Fruit fly (Drosophila melanogaster) whole organism, embryonic: Measurements from ENCODE around the gene Tsp97E.

Source experiments
- Atf-2 ChIP-seq: fragments of 200-800 bp; sonication (Bioruptor generic); optimal IDR thresholded peaks from 2 replicates; lab custom pipeline; 2016; ENCODE audit warnings: missing biosample characterization, missing genetic modification characterization
- CG10366 ChIP-seq: fragments of 200-800 bp; sonication (Bioruptor generic); IDR thresholded peaks from 2 replicates; pipeline ENCODE4 v1.3.6; 2022; ENCODE audit warnings: missing biosample characterization, missing genetic modification characterization
- CG10543 ChIP-seq: fragments of 200-800 bp; sonication (Bioruptor generic); optimal IDR thresholded peaks from 3 replicates; lab custom pipeline; 2017; ENCODE audit warnings: missing biosample characterization, mild to moderate bottlenecking, missing genetic modification characterization, moderate library complexity
- CG11504 ChIP-seq: fragments of 200-800 bp; sonication (Bioruptor generic); optimal IDR thresholded peaks from 3 replicates; lab custom pipeline; 2019; ENCODE audit warnings: missing biosample characterization, mild to moderate bottlenecking, missing genetic modification characterization, moderate library complexity
- CG11695 ChIP-seq: fragments of 200-800 bp; sonication (Bioruptor generic); IDR thresholded peaks from 3 replicates; pipeline ENCODE4 v1.3.6; 2022; ENCODE audit warnings: missing biosample characterization, missing genetic modification characterization
- CG12236 ChIP-seq: fragments of 200-800 bp; sonication (Bioruptor generic); optimal IDR thresholded peaks from 2 replicates; lab custom pipeline; 2016; ENCODE audit warnings: missing biosample characterization, missing genetic modification characterization
- CG12769 ChIP-seq: fragments of 200-800 bp; sonication (Bioruptor generic); optimal IDR thresholded peaks from 2 replicates; lab custom pipeline; 2019; ENCODE audit warnings: missing biosample characterization, mild to moderate bottlenecking, missing genetic modification characterization, moderate library complexity
- CG13624 ChIP-seq: fragments of 200-800 bp; sonication (Bioruptor generic); optimal IDR thresholded peaks from 2 replicates; lab custom pipeline; 2016; ENCODE audit warnings: missing biosample characterization, missing genetic modification characterization
- CG16779 ChIP-seq: fragments of 200-800 bp; sonication (Bioruptor generic); IDR thresholded peaks from 2 replicates; pipeline ENCODE4 v1.3.6; 2022; ENCODE audit warnings: missing biosample characterization, missing genetic modification characterization
- CG2678 ChIP-seq: fragments of 200-800 bp; sonication (Bioruptor generic); optimal IDR thresholded peaks from 3 replicates; lab custom pipeline; 2019; ENCODE audit warnings: missing biosample characterization, mild to moderate bottlenecking, missing genetic modification characterization, moderate library complexity
- CG31365 ChIP-seq: fragments of 200-800 bp; sonication (Bioruptor generic); optimal IDR thresholded peaks from 2 replicates; lab custom pipeline; 2018; ENCODE audit warnings: missing biosample characterization, mild to moderate bottlenecking, missing genetic modification characterization
- CG32767 ChIP-seq: fragments of 200-800 bp; sonication (Bioruptor generic); IDR thresholded peaks from 2 replicates; pipeline ENCODE4 v1.3.6; 2022; ENCODE audit warnings: missing biosample characterization, missing genetic modification characterization
- CG3281 ChIP-seq: fragments of 200-800 bp; sonication (Bioruptor generic); optimal IDR thresholded peaks from 3 replicates; lab custom pipeline; 2017; ENCODE audit warnings: missing biosample characterization, mild to moderate bottlenecking, missing genetic modification characterization
- CG34224 ChIP-seq: fragments of 200-800 bp; sonication (Bioruptor generic); IDR thresholded peaks from 3 replicates; pipeline ENCODE4 v1.3.6; 2022; ENCODE audit warnings: missing biosample characterization, missing genetic modification characterization; ENCODE audit not compliant: partially characterized antibody
- CG3726 ChIP-seq: fragments of 200-800 bp; sonication (Bioruptor generic); IDR thresholded peaks from 3 replicates; pipeline ENCODE4, ENCODE4 v1.3.6; 2022; ENCODE audit warnings: missing biosample characterization, missing genetic modification characterization
- CG4424 ChIP-seq: fragments of 200-800 bp; sonication (Bioruptor generic); optimal IDR thresholded peaks from 3 replicates; lab custom pipeline; 2016; ENCODE audit warnings: missing biosample characterization, missing genetic modification characterization
- CG6683 ChIP-seq: fragments of 200-800 bp; sonication (Bioruptor generic); optimal IDR thresholded peaks from 2 replicates; lab custom pipeline; 2017; ENCODE audit warnings: missing biosample characterization, mild to moderate bottlenecking, missing genetic modification characterization, missing genetic modification reagents
- CG7786 ChIP-seq: fragments of 200-800 bp; sonication (Bioruptor generic); optimal IDR thresholded peaks from 2 replicates; lab custom pipeline; 2016; ENCODE audit warnings: missing biosample characterization, missing genetic modification characterization
- CG7928 ChIP-seq: fragments of 200-800 bp; sonication (Bioruptor generic); optimal IDR thresholded peaks from 2 replicates; lab custom pipeline; 2017; ENCODE audit warnings: missing biosample characterization, mild to moderate bottlenecking, missing genetic modification characterization
- CG9817 ChIP-seq: fragments of 200-800 bp; sonication (Bioruptor generic); optimal IDR thresholded peaks from 2 replicates; lab custom pipeline; 2018; ENCODE audit warnings: missing biosample characterization, mild to moderate bottlenecking, missing genetic modification characterization, moderate library complexity
- Deaf1 ChIP-seq: fragments of 200-800 bp; optimal IDR thresholded peaks from 3 replicates; lab custom pipeline; 2019; ENCODE audit warnings: missing biosample characterization, mild to moderate bottlenecking, missing genetic modification characterization, moderate library complexity
- Ets65A ChIP-seq: fragments of 200-800 bp; sonication (Bioruptor generic); peaks from one replicate; lab custom pipeline; 2016; ENCODE audit warnings: missing biosample characterization, missing genetic modification characterization
- H2.0 ChIP-seq: fragments of 200-800 bp; sonication (Bioruptor generic); IDR thresholded peaks from 2 replicates; pipeline ENCODE4 v1.3.6; 2022; ENCODE audit warnings: missing biosample characterization, missing genetic modification characterization
- HLH3B ChIP-seq: fragments of 200-800 bp; sonication (Bioruptor generic); IDR thresholded peaks from 2 replicates; pipeline ENCODE4 v1.3.6; 2022; ENCODE audit warnings: missing biosample characterization, missing genetic modification characterization
- NfI ChIP-seq: fragments of 200-800 bp; sonication (Bioruptor generic); optimal IDR thresholded peaks from 3 replicates; lab custom pipeline; 2018; ENCODE audit warnings: missing biosample characterization, mild to moderate bottlenecking, missing genetic modification characterization, moderate library complexity
- Oli ChIP-seq: fragments of 200-800 bp; sonication (Bioruptor generic); optimal IDR thresholded peaks from 2 replicates; lab custom pipeline; 2018; ENCODE audit warnings: missing biosample characterization, mild to moderate bottlenecking, missing genetic modification characterization, moderate library complexity
- Sox102F ChIP-seq: fragments of 200-800 bp; sonication (Bioruptor generic); optimal IDR thresholded peaks from 2 replicates; lab custom pipeline; 2018; ENCODE audit warnings: missing biosample characterization, mild to moderate bottlenecking, missing genetic modification characterization, moderate library complexity
- btn ChIP-seq: fragments of 200-800 bp; sonication (Bioruptor generic); optimal IDR thresholded peaks from 2 replicates; lab custom pipeline; 2016; ENCODE audit warnings: missing biosample characterization, missing genetic modification characterization
- ci ChIP-seq: fragments of 200-800 bp; sonication (Bioruptor generic); IDR thresholded peaks from 3 replicates; pipeline ENCODE4 v1.3.6; 2022; ENCODE audit warnings: missing biosample characterization, missing genetic modification characterization
- crc ChIP-seq: fragments of 200-800 bp; sonication (Bioruptor generic); optimal IDR thresholded peaks from 2 replicates; lab custom pipeline; 2016; ENCODE audit warnings: missing biosample characterization, missing genetic modification characterization
- dmrt99B ChIP-seq: fragments of 200-800 bp; sonication (Bioruptor generic); optimal IDR thresholded peaks from 2 replicates; lab custom pipeline; 2018; ENCODE audit warnings: missing biosample characterization, mild to moderate bottlenecking, missing genetic modification characterization, moderate library complexity
- dpn ChIP-seq, 2 experiments: fragments of 200-800 bp; sonication (Bioruptor generic); optimal IDR thresholded peaks; 3 replicates each; lab custom pipeline; 2016; ENCODE audit warnings: missing biosample characterization in 2 of 2, missing genetic modification characterization in 2 of 2
- ems ChIP-seq: fragments of 200-800 bp; sonication (Bioruptor generic); optimal IDR thresholded peaks from 3 replicates; lab custom pipeline; 2016; ENCODE audit warnings: missing biosample characterization, missing genetic modification characterization
- eve ChIP-seq, 2 experiments: fragments of >200 bp; optimal IDR thresholded peaks; 2 replicates each; lab custom pipeline; 2017; ENCODE audit warnings: missing biosample characterization in 2 of 2, missing genetic modification characterization in 2 of 2
- eyg ChIP-seq: fragments of 200-800 bp; sonication (Bioruptor generic); optimal IDR thresholded peaks from 3 replicates; lab custom pipeline; 2016; ENCODE audit warnings: missing biosample characterization, missing genetic modification characterization
- fd96Cb ChIP-seq: fragments of 200-800 bp; sonication (Bioruptor generic); optimal IDR thresholded peaks from 2 replicates; lab custom pipeline; 2018; ENCODE audit warnings: missing biosample characterization, mild to moderate bottlenecking, missing genetic modification characterization, moderate library complexity
- gcm2 ChIP-seq: fragments of 200-800 bp; sonication (Bioruptor generic); optimal IDR thresholded peaks from 2 replicates; lab custom pipeline; 2016; ENCODE audit warnings: missing biosample characterization, missing genetic modification characterization
- gro ChIP-seq: fragments of 200-800 bp; sonication (Bioruptor generic); optimal IDR thresholded peaks from 2 replicates; lab custom pipeline; 2016; ENCODE audit warnings: missing biosample characterization, missing genetic modification characterization
- ham ChIP-seq: fragments of 200-800 bp; sonication (Bioruptor generic); IDR thresholded peaks from 2 replicates; pipeline ENCODE4 v1.3.6; 2022; ENCODE audit warnings: missing biosample characterization, missing genetic modification characterization
- ind ChIP-seq: fragments of 200-800 bp; sonication (Bioruptor generic); optimal IDR thresholded peaks from 3 replicates; lab custom pipeline; 2016; ENCODE audit warnings: missing biosample characterization, missing genetic modification characterization
- inv ChIP-seq: fragments of 200-800 bp; sonication (Bioruptor generic); IDR thresholded peaks from 2 replicates; pipeline ENCODE4 v1.3.6; 2022; ENCODE audit warnings: missing biosample characterization, missing genetic modification characterization; ENCODE audit not compliant: partially characterized antibody
- maf-S ChIP-seq: fragments of 200-800 bp; sonication (Bioruptor generic); optimal IDR thresholded peaks from 2 replicates; lab custom pipeline; 2016; ENCODE audit warnings: missing biosample characterization, missing genetic modification characterization
- pb ChIP-seq: fragments of 200-800 bp; sonication (Bioruptor generic); optimal IDR thresholded peaks from 3 replicates; lab custom pipeline; 2016; ENCODE audit warnings: missing biosample characterization, missing genetic modification characterization
- pho ChIP-seq: fragments of 200-800 bp; sonication (Bioruptor generic); optimal IDR thresholded peaks from 2 replicates; lab custom pipeline; 2016; ENCODE audit warnings: missing biosample characterization, missing genetic modification characterization
- ranshi ChIP-seq: fragments of 200-800 bp; sonication (Bioruptor generic); IDR thresholded peaks from 2 replicates; pipeline ENCODE4 v1.3.6; 2022; ENCODE audit warnings: missing biosample characterization, missing genetic modification characterization
- sc ChIP-seq, 3 experiments: fragments of >200 bp in 2 of 3; fragments of 200-800 bp in 1 of 3; sonication (Bioruptor generic) in 1 of 3; optimal IDR thresholded peaks; 2 replicates in 2 of 3; 3 replicates in 1 of 3; lab custom pipeline; 2017; ENCODE audit warnings: mild to moderate bottlenecking in 1 of 3, missing biosample characterization in 1 of 3, missing genetic modification characterization in 1 of 3, missing genetic modification reagents in 1 of 3
- sd ChIP-seq: fragments of 200-800 bp; sonication (Bioruptor generic); optimal IDR thresholded peaks from 3 replicates; lab custom pipeline; 2018; ENCODE audit warnings: missing biosample characterization, mild to moderate bottlenecking, missing genetic modification characterization, moderate library complexity
- shn ChIP-seq: fragments of 200-800 bp; sonication (Bioruptor generic); optimal IDR thresholded peaks from 3 replicates; lab custom pipeline; 2016; ENCODE audit warnings: missing biosample characterization, missing genetic modification characterization
- tio ChIP-seq: fragments of 200-800 bp; sonication (Bioruptor generic); optimal IDR thresholded peaks from 2 replicates; lab custom pipeline; 2017; ENCODE audit warnings: missing biosample characterization, missing genetic modification characterization, inconsistent platforms
- zfh1 ChIP-seq: fragments of 200-800 bp; sonication (Bioruptor generic); IDR thresholded peaks from 3 replicates; pipeline ENCODE4 v1.3.6; 2022; ENCODE audit warnings: missing biosample characterization, missing genetic modification characterization
- zfh2 ChIP-seq: fragments of 200-800 bp; sonication (Bioruptor generic); optimal IDR thresholded peaks from 2 replicates; lab custom pipeline; 2016; ENCODE audit warnings: missing biosample characterization, missing genetic modification characterization

The Tsp97E gene

DNA sequence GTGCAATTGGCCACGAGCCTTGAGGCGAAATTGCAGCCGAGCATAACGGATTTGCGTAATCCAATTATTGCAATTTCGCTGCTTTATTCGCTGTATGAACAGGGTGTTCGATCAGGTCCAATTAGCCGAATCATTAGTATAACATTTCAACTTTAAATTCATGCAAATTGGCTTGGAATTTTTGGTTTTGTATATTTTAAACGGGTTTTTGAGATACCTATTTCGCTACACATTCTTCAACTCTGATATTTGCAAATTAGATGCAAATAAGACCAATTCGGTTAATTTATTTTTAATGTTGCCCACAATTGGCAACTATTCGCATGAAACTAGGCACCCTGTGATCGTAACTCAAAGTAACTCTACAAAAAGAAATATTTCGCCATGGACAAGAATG, 11.1 kb downstream of the Tsp97E start (continued):
- no peak for TF ChIP-seq Deaf1
- no peak for TF ChIP-seq CG32767 (GFP tag; lab: Robert Waterston, UW)
- TF ChIP-seq ems (GFP tag; lab: Kevin White, UChicago), result no peak
- peak; percentile 21 for TF ChIP-seq CG3281 (GFP tag; lab: Kevin White, UChicago)
- TF ChIP-seq CG12769 (tag; lab: Kevin White, UChicago), result peak; percentile 44
- no peak for TF ChIP-seq CG16779
- TF ChIP-seq CG12236 (GFP tag; lab: Kevin White, UChicago), result peak; percentile 11
- TF ChIP-seq pb (GFP tag; lab: Kevin White, UChicago), result no peak
- no peak for TF ChIP-seq CG3726 (GFP tag; lab: Robert Waterston, UW)
- TF ChIP-seq CG31365 (tag; lab: Kevin White, UChicago), result no peak
- TF ChIP-seq sd (tag; lab: Kevin White, UChicago), result peak; percentile 73
- peak; percentile 11 for TF ChIP-seq Oli (tag; lab: Kevin White, UChicago)
- peak; percentile 43 for TF ChIP-seq CG13624 (GFP tag; lab: Kevin White, UChicago)
- peak; percentile 30 for TF ChIP-seq maf-S
- TF ChIP-seq gcm2 (GFP tag; lab: Kevin White, UChicago), result peak; percentile 16
- no peak for TF ChIP-seq sc (optimal IDR thresholded peaks at IDR 0.05; lab: Kevin White, UChicago)
- TF ChIP-seq sc (GFP tag; optimal IDR thresholded peaks at IDR 0.05; lab: Kevin White, UChicago), result no peak
- peak; percentile 2 for TF ChIP-seq btn (GFP tag; lab: Kevin White, UChicago)
- no peak for TF ChIP-seq ham (GFP tag; lab: Robert Waterston, UW)
- TF ChIP-seq CG11504 (tag; lab: Kevin White, UChicago), result peak; percentile 15
- peak; percentile 20 for TF ChIP-seq gro (GFP tag; lab: Kevin White, UChicago)
- peak; percentile 28 for TF ChIP-seq fd96Cb
- peak; percentile 31 for TF ChIP-seq CG9817 (tag; lab: Kevin White, UChicago)
- TF ChIP-seq CG6683, result no peak
- TF ChIP-seq CG10543 (GFP tag; lab: Kevin White, UChicago), result no peak
- TF ChIP-seq ind (GFP tag; lab: Kevin White, UChicago), result no peak
- peak in 1 of 2 experiments; percentile 49 for TF ChIP-seq dpn (GFP tag; optimal IDR thresholded peaks at IDR 0.05; lab: Kevin White, UChicago)
- peak; percentile 8 for TF ChIP-seq CG2678
- peak; percentile 12; the same call in 1 of the 3 replicates for TF ChIP-seq CG11695 (GFP tag; lab: Robert Waterston, UW)
- peak; percentile 35 for TF ChIP-seq Atf-2
- TF ChIP-seq eve (GFP tag; optimal IDR thresholded peaks at IDR 0.05; lab: Kevin White, UChicago), result peak in 1 of 2 experiments; percentile 73
- TF ChIP-seq ci, result no peak
- peak; percentile 63 for TF ChIP-seq Sox102F (GFP tag; lab: Kevin White, UChicago)
- peak; percentile 25 for TF ChIP-seq crc (GFP tag; lab: Kevin White, UChicago)
- TF ChIP-seq Ets65A (GFP tag; lab: Kevin White, UChicago), result peak; percentile 94
- TF ChIP-seq H2.0, result peak; percentile 7; the same call in 1 of the 2 replicates
- TF ChIP-seq shn (GFP tag; lab: Kevin White, UChicago), result peak; percentile 52
- TF ChIP-seq tio (GFP tag; lab: Kevin White, UChicago), result peak; percentile 20
- TF ChIP-seq CG7786 (GFP tag; lab: Kevin White, UChicago), result peak; percentile 30
- TF ChIP-seq zfh2, result peak; percentile 49
- TF ChIP-seq CG34224 (GFP tag; lab: Robert Waterston, UW), result no peak
- no peak for TF ChIP-seq zfh1 (GFP tag; lab: Robert Waterston, UW)
- TF ChIP-seq CG7928, result no peak
- no peak for TF ChIP-seq inv (GFP tag; lab: Robert Waterston, UW)
- peak; percentile 25 for TF ChIP-seq dmrt99B (tag; lab: Kevin White, UChicago)
- peak; percentile 48 for TF ChIP-seq CG10366 (GFP tag; lab: Robert Waterston, UW)
- TF ChIP-seq NfI, result peak; percentile 19
- TF ChIP-seq eyg (GFP tag; lab: Kevin White, UChicago), result peak; percentile 25
- 0 out of 2 replicates have a peak, but pooled peaks have one; percentile 9 for TF ChIP-seq ranshi (GFP tag; lab: Robert Waterston, UW)
- TF ChIP-seq HLH3B (GFP tag; lab: Robert Waterston, UW), result 0 out of 2 replicates have a peak, but pooled peaks have one; percentile 6
- peak; percentile 64 for TF ChIP-seq pho
- no peak for TF ChIP-seq CG4424
